Fruit fly (Drosophila melanogaster) whole organism, prepupa: ENCODE measurements around the gene CG12009.
A peak's percentile ranks its signal among the peaks of the same experiment; 100 is the strongest.

ENCODE experiments used
- Blimp-1 ChIP-seq: fragments of 200-800 bp; sonication (Bioruptor generic); optimal IDR thresholded peaks from 3 replicates; lab custom pipeline; 2017; ENCODE audit warnings: missing biosample characterization, missing genetic modification characterization, mild to moderate bottlenecking, moderate library complexity, missing genetic modification reagents
- CG10631 ChIP-seq: fragments of 200-800 bp; sonication (Bioruptor generic); optimal IDR thresholded peaks from 2 replicates; lab custom pipeline; 2016; ENCODE audit warnings: missing biosample characterization, missing genetic modification characterization
- CG10669 ChIP-seq: fragments of 200-800 bp; sonication (Bioruptor generic); optimal IDR thresholded peaks from 3 replicates; lab custom pipeline; 2018; ENCODE audit warnings: missing biosample characterization, mild to moderate bottlenecking, missing genetic modification characterization, moderate library complexity
- CG11294 ChIP-seq: fragments of 200-800 bp; sonication (Bioruptor generic); IDR thresholded peaks from 2 replicates; pipeline ENCODE4 v1.3.6; 2022; ENCODE audit warnings: missing biosample characterization, missing genetic modification characterization
- CG11762 ChIP-seq: fragments of 200-800 bp; sonication (Bioruptor generic); optimal IDR thresholded peaks from 3 replicates; lab custom pipeline; 2016; ENCODE audit warnings: missing biosample characterization, missing genetic modification characterization; ENCODE audit not compliant: insufficient read depth
- CG11902 ChIP-seq: fragments of 200-800 bp; sonication (Bioruptor generic); optimal IDR thresholded peaks from 3 replicates; lab custom pipeline; 2016; ENCODE audit warnings: missing biosample characterization, missing genetic modification characterization
- CG15336 ChIP-seq: fragments of 200-800 bp; sonication (Bioruptor generic); IDR thresholded peaks from 2 replicates; pipeline ENCODE4 v1.3.6; 2022; ENCODE audit warnings: missing biosample characterization, missing genetic modification characterization
- CG1621 ChIP-seq: fragments of 200-800 bp; sonication (Bioruptor generic); optimal IDR thresholded peaks from 3 replicates; lab custom pipeline; 2018; ENCODE audit warnings: missing biosample characterization, mild to moderate bottlenecking, missing genetic modification characterization
- CG16779 ChIP-seq: fragments of 200-800 bp; sonication (Bioruptor generic); optimal IDR thresholded peaks from 3 replicates; lab custom pipeline; 2017; ENCODE audit warnings: missing biosample characterization, mild to moderate bottlenecking, missing genetic modification characterization
- CG3032 ChIP-seq: fragments of 200-800 bp; optimal IDR thresholded peaks from 2 replicates; lab custom pipeline; 2019; ENCODE audit warnings: missing biosample characterization, mild to moderate bottlenecking, missing genetic modification characterization, moderate library complexity
- CG31627 ChIP-seq: fragments of 200-800 bp; sonication (Bioruptor generic); optimal IDR thresholded peaks from 3 replicates; lab custom pipeline; 2016; ENCODE audit warnings: missing biosample characterization, missing genetic modification characterization
- CG32006 ChIP-seq: fragments of 200-800 bp; sonication (Bioruptor generic); optimal IDR thresholded peaks from 3 replicates; lab custom pipeline; 2017; ENCODE audit warnings: missing biosample characterization, mild to moderate bottlenecking, missing genetic modification characterization
- CG3919 ChIP-seq: fragments of 200-800 bp; sonication (Bioruptor generic); optimal IDR thresholded peaks from 3 replicates; lab custom pipeline; 2016; ENCODE audit warnings: missing biosample characterization, missing genetic modification characterization
- CG4318 ChIP-seq: fragments of 200-800 bp; sonication (Bioruptor generic); optimal IDR thresholded peaks from 3 replicates; lab custom pipeline; 2017; ENCODE audit warnings: missing biosample characterization, mild to moderate bottlenecking, missing genetic modification characterization
- CG6163 ChIP-seq: fragments of 200-800 bp; sonication (Bioruptor generic); IDR thresholded peaks from 3 replicates; pipeline ENCODE4 v1.3.6; 2022; ENCODE audit warnings: missing biosample characterization, missing genetic modification characterization
- CG6276 ChIP-seq: fragments of 200-800 bp; sonication (Bioruptor generic); optimal IDR thresholded peaks from 2 replicates; lab custom pipeline; 2017; ENCODE audit warnings: missing biosample characterization, mild to moderate bottlenecking, missing genetic modification characterization
- CG6808 ChIP-seq: fragments of 200-800 bp; sonication (Bioruptor generic); optimal IDR thresholded peaks from 3 replicates; lab custom pipeline; 2017; ENCODE audit warnings: missing biosample characterization, missing genetic modification characterization, mild to moderate bottlenecking, moderate library complexity, missing genetic modification reagents
- CG8119 ChIP-seq: fragments of 200-800 bp; sonication (Bioruptor generic); IDR thresholded peaks from 3 replicates; pipeline ENCODE4 v1.3.6; 2022; ENCODE audit warnings: missing biosample characterization, missing genetic modification characterization
- CG8319 ChIP-seq: fragments of 200-800 bp; sonication (Bioruptor generic); optimal IDR thresholded peaks from 3 replicates; lab custom pipeline; 2016; ENCODE audit warnings: missing biosample characterization, missing genetic modification characterization
- CG8632 ChIP-seq: fragments of 200-800 bp; sonication (Bioruptor generic); optimal IDR thresholded peaks from 3 replicates; lab custom pipeline; 2016; ENCODE audit warnings: missing biosample characterization, missing genetic modification characterization
- Eip78C ChIP-seq: fragments of 200-800 bp; sonication (Bioruptor generic); peaks from one replicate; lab custom pipeline; 2016; ENCODE audit warnings: missing biosample characterization, missing genetic modification characterization
- Eip93F ChIP-seq: fragments of 200-800 bp; sonication (Bioruptor generic); optimal IDR thresholded peaks from 2 replicates; lab custom pipeline; 2016; ENCODE audit warnings: missing biosample characterization, mild to moderate bottlenecking, missing genetic modification characterization
- Ets21C ChIP-seq: fragments of 200-800 bp; sonication (Bioruptor generic); optimal IDR thresholded peaks from 3 replicates; lab custom pipeline; 2016; ENCODE audit warnings: missing biosample characterization, missing genetic modification characterization
- Ets96B ChIP-seq: fragments of 200-800 bp; optimal IDR thresholded peaks from 2 replicates; lab custom pipeline; 2019; ENCODE audit warnings: missing biosample characterization, mild to moderate bottlenecking, missing genetic modification characterization, moderate library complexity
- Hr38 ChIP-seq: sonication (Bioruptor generic); optimal IDR thresholded peaks from 2 replicates; lab custom pipeline; 2016; ENCODE audit warnings: missing biosample characterization, missing genetic modification characterization
- Hr39 ChIP-seq: fragments of 200-800 bp; sonication (Bioruptor generic); optimal IDR thresholded peaks from 2 replicates; lab custom pipeline; 2016; ENCODE audit warnings: missing biosample characterization, missing genetic modification characterization
- Hr4 ChIP-seq: fragments of 200-800 bp; sonication (Bioruptor generic); optimal IDR thresholded peaks from 3 replicates; lab custom pipeline; 2016; ENCODE audit warnings: missing biosample characterization, missing genetic modification characterization
- Lpt ChIP-seq: fragments of 200-800 bp; sonication (Bioruptor generic); optimal IDR thresholded peaks from 3 replicates; lab custom pipeline; 2016; ENCODE audit warnings: missing biosample characterization, missing genetic modification characterization
- Met ChIP-seq: fragments of 200-800 bp; sonication (Bioruptor generic); optimal IDR thresholded peaks from 3 replicates; lab custom pipeline; 2016; ENCODE audit warnings: missing biosample characterization, missing genetic modification characterization
- Smox ChIP-seq: fragments of 200-800 bp; sonication (Bioruptor generic); optimal IDR thresholded peaks from 3 replicates; lab custom pipeline; 2016; ENCODE audit warnings: missing biosample characterization, missing genetic modification characterization
- Sox14 ChIP-seq: fragments of 200-800 bp; sonication (Bioruptor generic); optimal IDR thresholded peaks from 3 replicates; lab custom pipeline; 2016; ENCODE audit warnings: missing biosample characterization, missing genetic modification characterization
- achi ChIP-seq: fragments of 200-800 bp; sonication (Bioruptor generic); optimal IDR thresholded peaks from 3 replicates; lab custom pipeline; 2016; ENCODE audit warnings: missing biosample characterization, missing genetic modification characterization
- acj6 ChIP-seq: fragments of 200-800 bp; sonication (Bioruptor generic); optimal IDR thresholded peaks from 3 replicates; lab custom pipeline; 2016; ENCODE audit warnings: missing biosample characterization, missing genetic modification characterization
- dac ChIP-seq: fragments of 200-800 bp; sonication (Bioruptor generic); optimal IDR thresholded peaks from 2 replicates; lab custom pipeline; 2017; ENCODE audit warnings: missing biosample characterization, mild to moderate bottlenecking, missing genetic modification characterization
- dsx ChIP-seq: fragments of 200-800 bp; optimal IDR thresholded peaks from 3 replicates; lab custom pipeline; 2019; ENCODE audit warnings: missing biosample characterization, mild to moderate bottlenecking, missing genetic modification characterization, moderate library complexity; ENCODE audit not compliant: poor library complexity, severe bottlenecking
- eg ChIP-seq: fragments of 200-800 bp; sonication (Bioruptor generic); IDR thresholded peaks from 3 replicates; pipeline ENCODE4 v1.3.6; 2022; ENCODE audit warnings: missing biosample characterization, missing genetic modification characterization
- esn ChIP-seq: fragments of 200-800 bp; sonication (Bioruptor generic); optimal IDR thresholded peaks from 2 replicates; lab custom pipeline; 2016; ENCODE audit warnings: missing biosample characterization, mild to moderate bottlenecking, missing genetic modification characterization, moderate library complexity
- fd59A ChIP-seq: fragments of 200-800 bp; sonication (Bioruptor generic); optimal IDR thresholded peaks from 2 replicates; lab custom pipeline; 2017; ENCODE audit warnings: missing biosample characterization, mild to moderate bottlenecking, missing genetic modification characterization, missing genetic modification reagents
- fd85E ChIP-seq: fragments of 200-800 bp; sonication (Bioruptor generic); optimal IDR thresholded peaks from 3 replicates; lab custom pipeline; 2016; ENCODE audit warnings: missing biosample characterization, missing genetic modification characterization
- lz ChIP-seq: fragments of 200-800 bp; sonication (Bioruptor generic); optimal IDR thresholded peaks from 3 replicates; lab custom pipeline; 2016; ENCODE audit warnings: missing biosample characterization, missing genetic modification characterization
- pdm3 ChIP-seq: fragments of 200-800 bp; sonication (Bioruptor generic); optimal IDR thresholded peaks from 3 replicates; lab custom pipeline; 2016; ENCODE audit warnings: missing biosample characterization, missing genetic modification characterization
- salr ChIP-seq, 2 experiments: fragments of 200-800 bp; sonication (Bioruptor generic); optimal IDR thresholded peaks; 3 replicates each; lab custom pipeline; 2016 to 2018; ENCODE audit warnings: missing biosample characterization in 2 of 2, missing genetic modification characterization in 2 of 2, mild to moderate bottlenecking in 1 of 2
- spab ChIP-seq: fragments of 200-800 bp; sonication (Bioruptor generic); optimal IDR thresholded peaks from 2 replicates; lab custom pipeline; 2017; ENCODE audit warnings: missing biosample characterization, mild to moderate bottlenecking, missing genetic modification characterization, missing genetic modification reagents
- ss ChIP-seq, 2 experiments: fragments of 200-800 bp; sonication (Bioruptor generic); optimal IDR thresholded peaks; 2 replicates in 1 of 2; 3 replicates in 1 of 2; lab custom pipeline; 2017 to 2018; ENCODE audit warnings: mild to moderate bottlenecking in 2 of 2, missing biosample characterization in 2 of 2, missing genetic modification characterization in 2 of 2, moderate library complexity in 1 of 2
- svp ChIP-seq: fragments of 200-800 bp; sonication (Bioruptor generic); peaks from one replicate; lab custom pipeline; 2016; ENCODE audit warnings: missing biosample characterization, missing genetic modification characterization
- topi ChIP-seq: fragments of 200-800 bp; sonication (Bioruptor generic); optimal IDR thresholded peaks from 3 replicates; lab custom pipeline; 2016; ENCODE audit warnings: missing biosample characterization, missing genetic modification characterization
- vri ChIP-seq: fragments of 200-800 bp; sonication (Bioruptor generic); optimal IDR thresholded peaks from 3 replicates; lab custom pipeline; 2016; ENCODE audit warnings: missing biosample characterization, mild to moderate bottlenecking, missing genetic modification characterization

The CG12009 gene

DNA sequence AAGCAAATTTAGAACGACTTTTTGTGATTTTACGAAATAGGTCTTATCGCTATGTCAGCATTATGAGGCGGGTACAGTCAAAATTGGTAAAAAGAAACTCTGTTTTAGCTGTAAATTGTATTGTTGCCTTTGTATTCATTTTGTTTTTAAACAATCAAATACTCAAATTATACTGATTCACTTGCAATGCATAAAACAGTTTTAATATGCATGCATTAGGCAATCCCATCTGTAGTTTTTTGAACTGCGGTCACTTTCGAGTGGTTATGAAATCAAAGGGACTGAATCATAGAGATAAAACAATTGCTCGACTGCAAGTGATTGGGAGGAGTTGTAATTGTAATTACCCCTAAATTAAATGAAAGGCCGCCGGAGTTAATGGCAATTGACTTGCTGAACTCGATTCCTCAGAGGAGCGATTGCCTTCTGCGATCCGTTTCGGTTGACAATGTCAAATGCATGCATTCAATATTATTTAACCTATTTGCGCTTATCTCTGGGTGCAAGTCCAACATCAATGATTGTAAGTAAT lies 48.5 kb downstream of the CG12009 start:
- no peak for TF ChIP-seq CG6163 (GFP tag; lab: Robert Waterston, UW)
- TF ChIP-seq Blimp-1 (GFP tag; lab: Kevin White, UChicago), result no peak
- TF ChIP-seq ss (GFP tag; optimal IDR thresholded peaks at IDR 0.05; lab: Kevin White, UChicago), result no peak
- no peak for TF ChIP-seq CG10669 (GFP tag; lab: Kevin White, UChicago)
- no peak for TF ChIP-seq lz
- TF ChIP-seq CG31627 (GFP tag; lab: Kevin White, UChicago), result no peak
- TF ChIP-seq CG3919 (GFP tag; lab: Kevin White, UChicago), result no peak
- peak; percentile 65 for TF ChIP-seq vri (GFP tag; lab: Kevin White, UChicago)
- peak; percentile 37 for TF ChIP-seq Met (GFP tag; lab: Kevin White, UChicago)
- no peak for TF ChIP-seq CG6808 (GFP tag; lab: Kevin White, UChicago)
- no peak for TF ChIP-seq CG11294
- TF ChIP-seq CG16779 (tag; lab: Kevin White, UChicago), result no peak
- no peak for TF ChIP-seq fd59A (GFP tag; lab: Kevin White, UChicago)
- no peak for TF ChIP-seq CG8632 (GFP tag; lab: Kevin White, UChicago)
- TF ChIP-seq svp, result peak; percentile 94
- TF ChIP-seq CG15336 (GFP tag; lab: Robert Waterston, UW), result no peak
- no peak for TF ChIP-seq acj6
- no peak for TF ChIP-seq dsx (GFP tag; lab: Kevin White, UChicago)
- TF ChIP-seq esn (GFP tag; lab: Kevin White, UChicago), result peak; percentile 6
- no peak for TF ChIP-seq Hr38 (GFP tag; lab: Kevin White, UChicago)
- TF ChIP-seq pdm3 (GFP tag; lab: Kevin White, UChicago), result no peak
- TF ChIP-seq Hr39, result peak; percentile 39
- TF ChIP-seq CG6276 (GFP tag; lab: Kevin White, UChicago), result no peak
- no peak for TF ChIP-seq dac
- TF ChIP-seq CG3032 (tag; lab: Kevin White, UChicago), result no peak
- no peak for TF ChIP-seq Hr4 (GFP tag; lab: Kevin White, UChicago)
- TF ChIP-seq eg (GFP tag; lab: Robert Waterston, UW), result no peak
- TF ChIP-seq CG11902 (GFP tag; lab: Kevin White, UChicago), result no peak
- TF ChIP-seq Smox (GFP tag; lab: Kevin White, UChicago), result no peak
- no peak for TF ChIP-seq CG32006
- TF ChIP-seq CG4318 (GFP tag; lab: Kevin White, UChicago), result no peak
- TF ChIP-seq CG8319 (GFP tag; lab: Kevin White, UChicago), result no peak
- no peak for TF ChIP-seq achi
- no peak for TF ChIP-seq salr (GFP tag; optimal IDR thresholded peaks at IDR 0.05; lab: Kevin White, UChicago)
- no peak for TF ChIP-seq Eip78C (GFP tag; lab: Kevin White, UChicago)
- no peak for TF ChIP-seq CG11762 (GFP tag; lab: Kevin White, UChicago)

DNA sequence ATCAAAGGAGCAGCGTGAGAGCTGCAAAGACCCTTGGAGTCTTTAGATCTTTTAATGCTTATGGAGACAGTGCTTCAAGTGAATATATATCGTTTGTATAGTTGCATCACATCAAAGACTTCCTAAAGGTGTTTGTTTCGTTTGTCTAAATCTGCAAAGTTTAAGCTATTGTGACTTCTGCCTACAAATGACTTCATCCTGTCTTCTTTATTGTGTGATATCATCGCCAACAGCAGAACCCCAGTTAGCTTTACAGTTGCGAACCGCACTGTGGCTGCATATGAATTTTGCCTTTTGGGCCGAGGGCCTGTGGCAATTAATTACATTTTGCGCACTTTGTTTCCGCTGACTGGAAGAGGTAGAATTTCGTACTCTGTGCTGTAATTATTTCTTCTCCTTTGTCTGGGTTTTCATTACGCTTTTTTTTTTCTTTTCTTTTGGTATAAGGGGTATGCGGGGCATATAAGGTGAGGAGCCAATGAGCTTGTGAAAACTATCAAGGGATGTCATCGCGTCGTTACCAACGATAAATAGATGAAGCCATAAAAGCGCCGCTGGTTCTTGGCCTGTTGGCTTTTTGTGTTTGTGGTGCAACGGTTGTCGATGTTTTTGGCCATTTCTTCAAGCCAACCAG lies 51.2 kb downstream of the CG12009 start:
- TF ChIP-seq Hr38 (GFP tag; lab: Kevin White, UChicago) (no peak), ss (GFP tag; optimal IDR thresholded peaks at IDR 0.05; lab: Kevin White, UChicago) (peak; percentile 34 to 57), CG11762 (GFP tag; lab: Kevin White, UChicago) (peak; percentile 53), Sox14 (GFP tag; lab: Kevin White, UChicago) (peak; percentile 77), CG3032 (tag; lab: Kevin White, UChicago) (peak; percentile 58), CG10631 (GFP tag; lab: Kevin White, UChicago) (peak; percentile 71), CG8119 (peak; percentile 44; the same call in 2 of the 3 replicates), Ets96B (tag; lab: Kevin White, UChicago) (peak; percentile 70), CG11294 (no peak), Ets21C (GFP tag; lab: Kevin White, UChicago) (peak; percentile 72), CG16779 (tag; lab: Kevin White, UChicago) (peak; percentile 15), salr (GFP tag; optimal IDR thresholded peaks at IDR 0.05; lab: Kevin White, UChicago) (peak; percentile 30 to 40), Hr4 (GFP tag; lab: Kevin White, UChicago) (peak; percentile 25), lz (peak; percentile 78), acj6 (peak; percentile 73), topi (GFP tag; lab: Kevin White, UChicago) (peak; percentile 75), CG3919 (GFP tag; lab: Kevin White, UChicago) (peak; percentile 52), CG1621 (tag; lab: Kevin White, UChicago) (peak; percentile 71), spab (GFP tag; lab: Kevin White, UChicago) (peak; percentile 57), Hr39 (peak; percentile 82), Lpt (GFP tag; lab: Kevin White, UChicago) (no peak), fd85E (GFP tag; lab: Kevin White, UChicago) (peak; percentile 24), Eip93F (GFP tag; lab: Kevin White, UChicago) (peak; percentile 72), CG6276 (GFP tag; lab: Kevin White, UChicago) (no peak), CG4318 (GFP tag; lab: Kevin White, UChicago) (no peak), CG15336 (GFP tag; lab: Robert Waterston, UW) (peak; percentile 57)
